Worm (Caenorhabditis elegans): Measurements from ENCODE around the gene gspd-1.

ce11 chrIV:11304970-11305369 is 12.2 kb upstream of the gspd-1 start:
- TF ChIP-seq flt-1 (GFP tag; IDR thresholded peaks at IDR 0.05) (no peak), hmg-4 (GFP tag; optimal IDR thresholded peaks at IDR 0.05) (no peak)

Data from whole organism, early embryonic.